Worm (Caenorhabditis elegans) whole organism, mixed stage, embryonic: ENCODE measurements around the gene W08G11.5.

Experiments
- blmp-1 ChIP-seq: fragments of 150-350 bp; optimal IDR thresholded peaks from 2 replicates; lab custom pipeline; 2014; ENCODE audit warnings: missing biosample characterization, missing genetic modification characterization
- nhr-12 ChIP-seq: fragments of 150-350 bp; optimal IDR thresholded peaks from 2 replicates; lab custom pipeline; 2014; ENCODE audit warnings: missing biosample characterization, missing genetic modification characterization
- nhr-237 ChIP-seq: fragments of 150-350 bp; optimal IDR thresholded peaks from 2 replicates; lab custom pipeline; 2014; ENCODE audit warnings: missing biosample characterization, missing genetic modification characterization
- nhr-28 ChIP-seq: fragments of 150-350 bp; optimal IDR thresholded peaks from 2 replicates; lab custom pipeline; 2014; ENCODE audit warnings: missing biosample characterization, missing genetic modification characterization
- pha-4 ChIP-seq: fragments of 150-350 bp; optimal IDR thresholded peaks from 2 replicates; lab custom pipeline; 2018; ENCODE audit warnings: missing biosample characterization, missing genetic modification reagents, missing genetic modification characterization
- tbx-8 ChIP-seq: fragments of 200-800 bp; sonication (Bioruptor generic); optimal IDR thresholded peaks from 2 replicates; lab custom pipeline; 2018; ENCODE audit warnings: mild to moderate bottlenecking, missing genetic modification characterization, moderate library complexity, missing compliant biosample characterization
- unc-62 ChIP-seq: fragments of 150-350 bp; optimal IDR thresholded peaks from 2 replicates; lab custom pipeline; 2014; ENCODE audit warnings: missing biosample characterization, missing genetic modification reagents, missing genetic modification characterization
- ztf-11 ChIP-seq: fragments of 150-350 bp; optimal IDR thresholded peaks from 2 replicates; lab custom pipeline; 2014; ENCODE audit warnings: missing biosample characterization, missing genetic modification characterization

DNA sequence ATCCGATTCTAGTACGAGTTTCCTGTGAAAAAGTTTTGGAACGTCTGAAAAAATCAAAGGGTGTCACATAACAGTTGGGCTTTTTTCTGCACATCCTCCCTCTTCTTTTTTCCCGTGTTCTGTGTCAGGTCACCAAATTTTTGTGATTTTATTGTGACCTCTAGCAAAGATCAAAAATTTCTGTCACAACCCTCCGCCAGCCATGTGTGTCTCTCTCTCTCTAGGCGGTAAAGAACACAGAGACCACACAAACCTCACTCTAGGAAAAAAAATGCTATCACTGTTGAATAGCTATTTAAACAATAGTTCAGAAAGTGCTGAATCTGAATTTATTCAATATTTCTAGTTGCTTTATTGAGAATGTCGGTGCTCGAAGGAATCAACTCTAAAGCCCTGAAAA, 44.3 kb upstream of the W08G11.5 start, which contains the start of gene gst-44:
- TF ChIP-seq ztf-11 (tag; lab: Kevin White, UChicago) (no peak), tbx-8 (GFP tag; lab: Kevin White, UChicago) (no peak), nhr-12 (tag; lab: Kevin White, UChicago) (no peak), unc-62 (GFP tag; lab: Kevin White, UChicago) (no peak), nhr-28 (tag; lab: Kevin White, UChicago) (no peak), pha-4 (tag; lab: Kevin White, UChicago) (no peak), nhr-237 (tag; lab: Kevin White, UChicago) (no peak), blmp-1 (no peak)
